Fruit fly (Drosophila melanogaster): ENCODE measurements around the gene cv.

DNA sequence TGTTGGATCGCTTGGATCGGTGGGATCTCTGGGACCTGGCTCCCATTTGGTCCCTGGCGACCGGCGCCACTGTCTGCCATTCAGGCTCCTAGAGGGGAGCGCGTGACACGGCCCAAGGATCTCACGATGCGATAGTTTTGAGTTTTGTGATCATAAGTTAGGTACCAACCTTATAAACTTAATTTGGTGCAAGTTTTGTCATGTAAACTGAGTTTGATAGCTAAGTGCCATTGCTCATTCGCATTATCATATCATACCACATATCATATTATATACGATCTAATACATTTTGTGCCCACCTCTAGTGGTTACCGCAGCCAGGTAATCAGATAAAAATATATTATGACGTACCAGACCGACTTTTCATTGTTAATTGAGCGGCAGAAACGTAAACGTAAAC lies 6.2 kb downstream of the cv start:
- TF ChIP-seq gsb-n (tag; optimal IDR thresholded peaks at IDR 0.05) (no peak), CG32772 (GFP tag; IDR thresholded peaks at IDR 0.05) (no peak), dysf (GFP tag; IDR thresholded peaks at IDR 0.05) (no peak), cwo (GFP tag; optimal IDR thresholded peaks at IDR 0.05) (no peak), Rfx (GFP tag; IDR thresholded peaks at IDR 0.05) (no peak), Dfd (GFP tag; optimal IDR thresholded peaks at IDR 0.05) (no peak), Side (GFP tag; optimal IDR thresholded peaks at IDR 0.05) (no peak), shn (GFP tag; optimal IDR thresholded peaks at IDR 0.05) (no peak), CG8290 (GFP tag; optimal IDR thresholded peaks at IDR 0.05) (no peak), CG8290 (tag; optimal IDR thresholded peaks at IDR 0.05) (peak in 1 of 2 experiments; percentile 38), Opbp (GFP tag; IDR thresholded peaks at IDR 0.05; ENCODE audit: partially characterized antibody) (peak; percentile 56; the same call in 1 of the 3 replicates), CG9797 (GFP tag; optimal IDR thresholded peaks at IDR 0.05) (no peak), Doc3 (GFP tag; IDR thresholded peaks at IDR 0.05; ENCODE audit: partially characterized antibody) (peak; percentile 86)
